Fruit fly (Drosophila melanogaster) whole organism, embryonic: ENCODE results near the gene form3.

Experiments used
- Atf3 ChIP-seq: fragments of 200-800 bp; sonication (Bioruptor generic); optimal IDR thresholded peaks from 3 replicates; lab custom pipeline; 2016; ENCODE audit warnings: missing biosample characterization, missing genetic modification characterization
- Awh ChIP-seq: fragments of 200-800 bp; sonication (Bioruptor generic); IDR thresholded peaks from 2 replicates; pipeline ENCODE4, ENCODE4 v1.3.6; 2022; ENCODE audit warnings: missing biosample characterization, missing genetic modification characterization
- C15 ChIP-seq: fragments of 200-800 bp; sonication (Bioruptor generic); IDR thresholded peaks from 3 replicates; pipeline ENCODE4 v1.3.6; 2022; ENCODE audit warnings: missing biosample characterization, missing genetic modification characterization
- CG10147 ChIP-seq: fragments of 200-800 bp; sonication (Bioruptor generic); optimal IDR thresholded peaks from 2 replicates; lab custom pipeline; 2019; ENCODE audit warnings: missing biosample characterization, mild to moderate bottlenecking, missing genetic modification characterization, moderate library complexity
- CG10209 ChIP-seq: fragments of 200-800 bp; sonication (Bioruptor generic); optimal IDR thresholded peaks from 3 replicates; lab custom pipeline; 2017; ENCODE audit warnings: missing biosample characterization, mild to moderate bottlenecking, missing genetic modification characterization, missing genetic modification reagents
- CG1024 ChIP-seq: fragments of 200-800 bp; sonication (Bioruptor generic); IDR thresholded peaks from 2 replicates; pipeline ENCODE4 v1.3.6; 2022; ENCODE audit warnings: missing biosample characterization, missing genetic modification characterization
- CG10654 ChIP-seq: fragments of 200-800 bp; sonication (Bioruptor generic); optimal IDR thresholded peaks from 2 replicates; lab custom pipeline; 2016; ENCODE audit warnings: missing biosample characterization, missing genetic modification characterization
- CG11723 ChIP-seq: fragments of 200-800 bp; sonication (Bioruptor generic); optimal IDR thresholded peaks from 2 replicates; lab custom pipeline; 2017; ENCODE audit warnings: missing biosample characterization, mild to moderate bottlenecking, missing genetic modification characterization
- CG12299 ChIP-seq: fragments of 200-800 bp; sonication (Bioruptor generic); optimal IDR thresholded peaks from 2 replicates; lab custom pipeline; 2018; ENCODE audit warnings: missing biosample characterization, mild to moderate bottlenecking, missing genetic modification characterization
- CG12744 ChIP-seq: fragments of 200-800 bp; sonication (Bioruptor generic); optimal IDR thresholded peaks from 2 replicates; lab custom pipeline; 2016; ENCODE audit warnings: missing biosample characterization, missing genetic modification characterization
- CG12769 ChIP-seq: fragments of 200-800 bp; sonication (Bioruptor generic); optimal IDR thresholded peaks from 2 replicates; lab custom pipeline; 2019; ENCODE audit warnings: missing biosample characterization, mild to moderate bottlenecking, missing genetic modification characterization, moderate library complexity
- CG13123 ChIP-seq: fragments of 200-800 bp; sonication (Bioruptor generic); optimal IDR thresholded peaks from 2 replicates; lab custom pipeline; 2016; ENCODE audit warnings: missing biosample characterization, missing genetic modification characterization
- CG13775 ChIP-seq: fragments of 200-800 bp; sonication (Bioruptor generic); optimal IDR thresholded peaks from 3 replicates; lab custom pipeline; 2017; ENCODE audit warnings: missing biosample characterization, mild to moderate bottlenecking, missing genetic modification characterization
- CG14965 ChIP-seq: fragments of 200-800 bp; sonication (Bioruptor generic); optimal IDR thresholded peaks from 2 replicates; lab custom pipeline; 2016; ENCODE audit warnings: missing biosample characterization, missing genetic modification characterization, borderline replicate concordance
- CG15269 ChIP-seq: fragments of 200-800 bp; sonication (Bioruptor generic); optimal IDR thresholded peaks from 2 replicates; lab custom pipeline; 2018; ENCODE audit warnings: missing biosample characterization, mild to moderate bottlenecking, missing genetic modification characterization, moderate library complexity
- CG16815 ChIP-seq: fragments of 200-800 bp; sonication (Bioruptor generic); optimal IDR thresholded peaks from 3 replicates; lab custom pipeline; 2017; ENCODE audit warnings: missing biosample characterization, mild to moderate bottlenecking, missing genetic modification characterization
- CG17186 ChIP-seq: fragments of 200-800 bp; sonication (Bioruptor generic); optimal IDR thresholded peaks from 3 replicates; lab custom pipeline; 2017; ENCODE audit warnings: missing biosample characterization, missing genetic modification reagents, missing genetic modification characterization
- CG17612 ChIP-seq: fragments of 200-800 bp; sonication (Bioruptor generic); IDR thresholded peaks from 2 replicates; pipeline ENCODE4 v1.3.6; 2022; ENCODE audit warnings: missing biosample characterization, missing genetic modification characterization
- CG1832 ChIP-seq: fragments of 200-800 bp; sonication (Bioruptor generic); optimal IDR thresholded peaks from 2 replicates; lab custom pipeline; 2017; ENCODE audit warnings: missing biosample characterization, mild to moderate bottlenecking, missing genetic modification characterization, inconsistent platforms
- CG18764 ChIP-seq: fragments of 200-800 bp; sonication (Bioruptor generic); optimal IDR thresholded peaks from 3 replicates; lab custom pipeline; 2016; ENCODE audit warnings: missing biosample characterization, missing genetic modification characterization
- CG2116 ChIP-seq: fragments of 200-800 bp; sonication (Bioruptor generic); optimal IDR thresholded peaks from 3 replicates; lab custom pipeline; 2018; ENCODE audit warnings: missing biosample characterization, mild to moderate bottlenecking, missing genetic modification characterization
- CG32532 ChIP-seq: fragments of 200-800 bp; sonication (Bioruptor generic); IDR thresholded peaks from 2 replicates; pipeline ENCODE4 v1.3.6; 2022; ENCODE audit warnings: missing biosample characterization, missing genetic modification characterization
- CG8281 ChIP-seq: fragments of 200-800 bp; sonication (Bioruptor generic); optimal IDR thresholded peaks from 2 replicates; lab custom pipeline; 2018; ENCODE audit warnings: missing biosample characterization, mild to moderate bottlenecking, missing genetic modification characterization, moderate library complexity
- CrebB ChIP-seq: fragments of 200-800 bp; sonication (Bioruptor generic); optimal IDR thresholded peaks from 3 replicates; lab custom pipeline; 2018; ENCODE audit warnings: missing biosample characterization, mild to moderate bottlenecking, missing genetic modification characterization
- D19A ChIP-seq: fragments of 200-800 bp; optimal IDR thresholded peaks from 3 replicates; lab custom pipeline; 2019; ENCODE audit warnings: missing biosample characterization, mild to moderate bottlenecking, missing genetic modification characterization, moderate library complexity
- Drgx ChIP-seq: fragments of 200-800 bp; sonication (Bioruptor generic); IDR thresholded peaks from 2 replicates; pipeline ENCODE4 v1.3.6; 2022; ENCODE audit warnings: missing biosample characterization, missing genetic modification characterization
- Kr ChIP-seq: fragments of 200-800 bp; sonication (Bioruptor generic); optimal IDR thresholded peaks from 2 replicates; lab custom pipeline; 2017; ENCODE audit warnings: missing biosample characterization, mild to moderate bottlenecking, missing genetic modification characterization
- Oli ChIP-seq: fragments of 200-800 bp; sonication (Bioruptor generic); optimal IDR thresholded peaks from 2 replicates; lab custom pipeline; 2018; ENCODE audit warnings: missing biosample characterization, mild to moderate bottlenecking, missing genetic modification characterization, moderate library complexity
- bigmax ChIP-seq: fragments of 200-800 bp; sonication (Bioruptor generic); optimal IDR thresholded peaks from 2 replicates; lab custom pipeline; 2018; ENCODE audit warnings: missing biosample characterization, mild to moderate bottlenecking, missing genetic modification characterization
- bsh ChIP-seq, 2 experiments: fragments of 200-800 bp; sonication (Bioruptor generic); optimal IDR thresholded peaks; 2 replicates each; lab custom pipeline; 2017 to 2018; ENCODE audit warnings: mild to moderate bottlenecking in 2 of 2, missing biosample characterization in 2 of 2, missing genetic modification characterization in 2 of 2, moderate library complexity in 1 of 2
- caup ChIP-seq: fragments of 200-800 bp; sonication (Bioruptor generic); optimal IDR thresholded peaks from 3 replicates; lab custom pipeline; 2017; ENCODE audit warnings: missing biosample characterization, mild to moderate bottlenecking, missing genetic modification characterization, moderate library complexity; ENCODE audit not compliant: severe bottlenecking
- cg ChIP-seq: fragments of 200-800 bp; sonication (Bioruptor generic); optimal IDR thresholded peaks from 3 replicates; lab custom pipeline; 2019; ENCODE audit warnings: missing biosample characterization, mild to moderate bottlenecking, missing genetic modification characterization, moderate library complexity
- crp ChIP-seq, 2 experiments: fragments of 200-800 bp; sonication (Bioruptor generic); optimal IDR thresholded peaks; 2 replicates in 1 of 2; 3 replicates in 1 of 2; lab custom pipeline; 2017; ENCODE audit warnings: missing biosample characterization in 2 of 2, missing genetic modification characterization in 2 of 2, mild to moderate bottlenecking in 1 of 2, moderate library complexity in 1 of 2
- ems ChIP-seq: fragments of 200-800 bp; sonication (Bioruptor generic); optimal IDR thresholded peaks from 3 replicates; lab custom pipeline; 2016; ENCODE audit warnings: missing biosample characterization, missing genetic modification characterization
- fru ChIP-seq: fragments of >200 bp; optimal IDR thresholded peaks from 2 replicates; lab custom pipeline; 2017
- gce ChIP-seq: fragments of 200-800 bp; sonication (Bioruptor generic); IDR thresholded peaks from 3 replicates; pipeline ENCODE4 v1.3.6; 2022; ENCODE audit warnings: missing biosample characterization, missing genetic modification characterization
- grn ChIP-seq: fragments of 200-800 bp; sonication (Bioruptor generic); optimal IDR thresholded peaks from 3 replicates; lab custom pipeline; 2017; ENCODE audit warnings: missing biosample characterization, missing genetic modification characterization
- her ChIP-seq: fragments of 200-800 bp; sonication (Bioruptor generic); optimal IDR thresholded peaks from 2 replicates; lab custom pipeline; 2016; ENCODE audit warnings: missing biosample characterization, missing genetic modification characterization
- ken ChIP-seq: fragments of 200-800 bp; sonication (Bioruptor generic); IDR thresholded peaks from 3 replicates; pipeline ENCODE4 v1.3.6; 2022; ENCODE audit warnings: missing biosample characterization, missing genetic modification characterization
- nerfin-2 ChIP-seq: fragments of 200-800 bp; sonication (Bioruptor generic); IDR thresholded peaks from 2 replicates; pipeline ENCODE4 v1.3.6; 2022; ENCODE audit warnings: missing biosample characterization, missing genetic modification characterization; ENCODE audit not compliant: partially characterized antibody
- slp2 ChIP-seq: fragments of 200-800 bp; sonication (Bioruptor generic); optimal IDR thresholded peaks from 2 replicates; lab custom pipeline; 2016; ENCODE audit warnings: missing biosample characterization, missing genetic modification characterization
- sr ChIP-seq: fragments of 200-800 bp; sonication (Bioruptor generic); IDR thresholded peaks from 3 replicates; pipeline ENCODE4 v1.3.6; 2022; ENCODE audit warnings: missing biosample characterization, missing genetic modification characterization
- ttk ChIP-seq: fragments of 200-800 bp; sonication (Bioruptor generic); IDR thresholded peaks from 2 replicates; pipeline ENCODE4 v2.1.2; 2022; ENCODE audit warnings: missing biosample characterization, missing genetic modification characterization
- wek ChIP-seq: fragments of 200-800 bp; sonication (Bioruptor generic); optimal IDR thresholded peaks from 3 replicates; lab custom pipeline; 2018; ENCODE audit warnings: missing biosample characterization, mild to moderate bottlenecking, missing genetic modification characterization, moderate library complexity

Gene form3

DNA sequence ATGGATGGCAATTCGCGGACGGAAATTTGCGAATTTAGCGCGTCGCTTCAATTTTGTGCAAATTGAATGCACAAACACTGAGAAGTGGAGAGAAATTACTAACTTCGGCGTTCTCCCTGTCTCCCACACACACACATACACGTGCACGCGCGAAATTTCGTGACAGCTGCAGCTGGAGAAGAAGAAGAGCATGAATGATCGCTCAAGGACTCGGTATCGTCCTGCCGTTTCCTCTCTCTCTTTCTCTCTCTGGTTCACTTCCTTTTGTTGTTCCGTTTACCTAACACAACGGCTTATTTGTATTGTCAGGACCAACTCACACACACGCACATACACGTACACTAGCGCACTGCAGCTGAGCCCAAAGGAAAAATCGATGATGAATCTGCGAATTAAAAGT lies 61.6 kb downstream of the form3 start (continued):
- TF ChIP-seq CG12299 (tag; lab: Kevin White, UChicago) (no peak), nerfin-2 (GFP tag; lab: Robert Waterston, UW) (no peak), CG10209 (GFP tag; lab: Kevin White, UChicago) (no peak), cg (GFP tag; lab: Kevin White, UChicago) (peak; percentile 62), gce (GFP tag; lab: Robert Waterston, UW) (no peak), Atf3 (no peak), CG15269 (tag; lab: Kevin White, UChicago) (no peak), ems (GFP tag; lab: Kevin White, UChicago) (no peak), sr (no peak), caup (no peak), CG1024 (GFP tag; lab: Robert Waterston, UW) (no peak), Awh (no peak), D19A (tag; lab: Kevin White, UChicago) (no peak), ken (GFP tag; lab: Robert Waterston, UW) (no peak), bsh (GFP tag; optimal IDR thresholded peaks at IDR 0.05; lab: Kevin White, UChicago) (no peak), CG12769 (tag; lab: Kevin White, UChicago) (no peak), Kr (GFP tag; lab: Kevin White, UChicago) (no peak), crp (GFP tag; optimal IDR thresholded peaks at IDR 0.05; lab: Kevin White, UChicago) (no peak), CG13775 (GFP tag; lab: Kevin White, UChicago) (no peak), CG17612 (GFP tag; lab: Robert Waterston, UW) (no peak), CG2116 (GFP tag; lab: Kevin White, UChicago) (no peak), grn (GFP tag; lab: Kevin White, UChicago) (no peak), slp2 (GFP tag; lab: Kevin White, UChicago) (no peak), CG10654 (no peak), CrebB (tag; lab: Kevin White, UChicago) (no peak), CG10147 (no peak), CG18764 (GFP tag; lab: Kevin White, UChicago) (no peak), CG13123 (GFP tag; lab: Kevin White, UChicago) (no peak), C15 (GFP tag; lab: Robert Waterston, UW) (no peak), Oli (no peak), CG8281 (tag; lab: Kevin White, UChicago) (no peak), wek (GFP tag; lab: Kevin White, UChicago) (no peak), her (GFP tag; lab: Kevin White, UChicago) (no peak), bigmax (GFP tag; lab: Kevin White, UChicago) (no peak), CG14965 (GFP tag; lab: Kevin White, UChicago) (no peak), CG32532 (GFP tag; lab: Robert Waterston, UW) (no peak), CG17186 (GFP tag; lab: Kevin White, UChicago) (no peak), ttk (GFP tag; lab: Robert Waterston, UW) (no peak), CG1832 (peak; percentile 39), CG11723 (GFP tag; lab: Kevin White, UChicago) (no peak), Drgx (GFP tag; lab: Robert Waterston, UW) (no peak), CG16815 (GFP tag; lab: Kevin White, UChicago) (no peak), CG12744 (GFP tag; lab: Kevin White, UChicago) (no peak), fru (lab: Kevin White, UChicago) (no peak)
- TF ChIP-seq, all 482 proteins: peak for 11
